Worm (Caenorhabditis elegans) whole organism, L3 larva: Measurements from ENCODE around the gene famk-1.
A peak's percentile ranks its signal among the peaks of the same experiment; 100 is the strongest.

Experiments used
- ZK546.5 ChIP-seq: sonication (generic microtip); optimal IDR thresholded peaks from 2 replicates; lab custom pipeline; 2017; ENCODE audit warnings: missing biosample characterization, missing genetic modification characterization
- aly-2 ChIP-seq: fragments of 150-350 bp; optimal IDR thresholded peaks from 2 replicates; lab custom pipeline; 2014; ENCODE audit warnings: missing biosample characterization, missing genetic modification characterization
- ceh-28 ChIP-seq: fragments of 150-350 bp; optimal IDR thresholded peaks from 2 replicates; lab custom pipeline; 2014; ENCODE audit warnings: missing biosample characterization, missing genetic modification reagents, missing genetic modification characterization
- ceh-82 ChIP-seq: fragments of 150-350 bp; optimal IDR thresholded peaks from 2 replicates; lab custom pipeline; 2014; ENCODE audit warnings: missing biosample characterization, missing genetic modification characterization
- ceh-9 ChIP-seq: sonication (generic microtip); optimal IDR thresholded peaks from 2 replicates; lab custom pipeline; 2018; ENCODE audit warnings: missing biosample characterization, missing genetic modification characterization
- egl-5 ChIP-seq: fragments of 150-350 bp; optimal IDR thresholded peaks from 2 replicates; lab custom pipeline; 2017; ENCODE audit warnings: missing biosample characterization, missing genetic modification reagents, missing genetic modification characterization, inconsistent platforms
- elt-1 ChIP-seq: fragments of 150-350 bp; optimal IDR thresholded peaks from 2 replicates; lab custom pipeline; 2014; ENCODE audit warnings: missing biosample characterization, missing genetic modification characterization
- elt-2 ChIP-seq: sonication (generic microtip); optimal IDR thresholded peaks from 2 replicates; lab custom pipeline; 2016; ENCODE audit warnings: missing genetic modification reagents, mild to moderate bottlenecking, missing genetic modification characterization, missing compliant biosample characterization
- fkh-2 ChIP-seq: fragments of 150-350 bp; optimal IDR thresholded peaks from 2 replicates; lab custom pipeline; 2014; ENCODE audit warnings: missing biosample characterization, missing genetic modification reagents, missing genetic modification characterization
- fos-1 ChIP-seq: fragments of 150-350 bp; optimal IDR thresholded peaks from 2 replicates; lab custom pipeline; 2014; ENCODE audit warnings: missing biosample characterization, missing genetic modification characterization
- hmg-11 ChIP-seq: sonication (generic microtip); optimal IDR thresholded peaks from 2 replicates; lab custom pipeline; 2016; ENCODE audit warnings: missing genetic modification characterization, missing compliant biosample characterization
- lin-15B ChIP-seq: fragments of 150-350 bp; optimal IDR thresholded peaks from 2 replicates; lab custom pipeline; 2014; ENCODE audit warnings: missing biosample characterization, missing genetic modification characterization
- lin-39 ChIP-seq: fragments of 150-350 bp; optimal IDR thresholded peaks from 2 replicates; lab custom pipeline; 2018; ENCODE audit warnings: missing biosample characterization, missing genetic modification reagents, missing genetic modification characterization
- lsy-12 ChIP-seq: sonication (generic microtip); optimal IDR thresholded peaks from 2 replicates; lab custom pipeline; 2016; ENCODE audit warnings: mild to moderate bottlenecking, missing genetic modification characterization, missing compliant biosample characterization
- mdl-1 ChIP-seq: fragments of 150-350 bp; optimal IDR thresholded peaks from 2 replicates; lab custom pipeline; 2014; ENCODE audit warnings: missing biosample characterization, missing genetic modification characterization
- mml-1 ChIP-seq: fragments of 150-350 bp; sonication (generic microtip); optimal IDR thresholded peaks from 3 replicates; lab custom pipeline; 2014; ENCODE audit warnings: missing biosample characterization, missing genetic modification characterization
- nhr-11 ChIP-seq: fragments of 150-350 bp; optimal IDR thresholded peaks from 2 replicates; lab custom pipeline; 2014; ENCODE audit warnings: missing biosample characterization, missing genetic modification characterization
- nhr-12 ChIP-seq: fragments of 150-350 bp; optimal IDR thresholded peaks from 2 replicates; lab custom pipeline; 2014; ENCODE audit warnings: missing biosample characterization, missing genetic modification characterization
- nhr-23 ChIP-seq: fragments of 150-350 bp; optimal IDR thresholded peaks from 2 replicates; lab custom pipeline; 2014; ENCODE audit warnings: missing biosample characterization, missing genetic modification reagents, missing genetic modification characterization
- nhr-237 ChIP-seq: fragments of 150-350 bp; optimal IDR thresholded peaks from 2 replicates; lab custom pipeline; 2014; ENCODE audit warnings: missing biosample characterization, missing genetic modification characterization
- nhr-25 ChIP-seq: sonication (generic microtip); optimal IDR thresholded peaks from 2 replicates; lab custom pipeline; 2017; ENCODE audit warnings: missing biosample characterization, missing genetic modification characterization
- nhr-28 ChIP-seq: fragments of 150-350 bp; optimal IDR thresholded peaks from 2 replicates; lab custom pipeline; 2014; ENCODE audit warnings: missing biosample characterization, missing genetic modification characterization
- nhr-43 ChIP-seq: sonication (generic microtip); optimal IDR thresholded peaks from 2 replicates; lab custom pipeline; 2016; ENCODE audit warnings: mild to moderate bottlenecking, missing genetic modification characterization, missing compliant biosample characterization; ENCODE audit not compliant: poor library complexity, severe bottlenecking
- nhr-67 ChIP-seq: fragments of 150-350 bp; optimal IDR thresholded peaks from 2 replicates; lab custom pipeline; 2014; ENCODE audit warnings: missing biosample characterization, missing genetic modification characterization
- nhr-76 ChIP-seq: fragments of 150-350 bp; sonication (generic microtip); optimal IDR thresholded peaks from 5 replicates; lab custom pipeline; 2014; ENCODE audit warnings: missing biosample characterization, missing genetic modification characterization
- pha-4 ChIP-seq: fragments of 150-350 bp; optimal IDR thresholded peaks from 2 replicates; lab custom pipeline; 2014; ENCODE audit warnings: missing biosample characterization, missing genetic modification reagents, missing genetic modification characterization
- pqm-1 ChIP-seq: fragments of 150-350 bp; optimal IDR thresholded peaks from 2 replicates; lab custom pipeline; 2017; ENCODE audit warnings: missing biosample characterization, missing genetic modification characterization, inconsistent platforms
- sea-2 ChIP-seq: fragments of 150-350 bp; sonication (generic microtip); optimal IDR thresholded peaks from 4 replicates; lab custom pipeline; 2014; ENCODE audit warnings: missing biosample characterization, missing genetic modification reagents, missing genetic modification characterization
- skn-1 ChIP-seq: fragments of 150-350 bp; optimal IDR thresholded peaks from 2 replicates; lab custom pipeline; 2014; ENCODE audit warnings: missing biosample characterization, missing genetic modification characterization
- zag-1 ChIP-seq: fragments of 150-350 bp; optimal IDR thresholded peaks from 2 replicates; lab custom pipeline; 2014; ENCODE audit warnings: missing biosample characterization, missing genetic modification characterization
- ztf-11 ChIP-seq: fragments of 150-350 bp; optimal IDR thresholded peaks from 2 replicates; lab custom pipeline; 2014; ENCODE audit warnings: missing biosample characterization, missing genetic modification characterization
- ztf-4 ChIP-seq: fragments of 150-350 bp; optimal IDR thresholded peaks from 2 replicates; lab custom pipeline; 2014; ENCODE audit warnings: missing biosample characterization, missing genetic modification characterization

famk-1 gene

ce11 chrX:15241169-15241568, 28.1 kb upstream of the famk-1 start:
- TF ChIP-seq nhr-67 (no peak), elt-2 (tag; lab: Kevin White, UChicago) (peak; percentile 19)

ce11 chrX:15236036-15236435, 23.0 kb upstream of the famk-1 start:
- TF ChIP-seq pha-4 (tag; lab: Kevin White, UChicago) (no peak), sea-2 (GFP tag; lab: Kevin White, UChicago) (no peak), elt-2 (tag; lab: Kevin White, UChicago) (peak; percentile 10), ceh-28 (tag; lab: Kevin White, UChicago) (no peak), fos-1 (tag; lab: Kevin White, UChicago) (no peak), nhr-28 (tag; lab: Kevin White, UChicago) (no peak), lsy-12 (tag; lab: Kevin White, UChicago) (peak; percentile 9), ceh-82 (tag; lab: Kevin White, UChicago) (no peak)

- TF ChIP-seq nhr-28 (tag; lab: Kevin White, UChicago), result no peak
- no peak for TF ChIP-seq ztf-11 (tag; lab: Kevin White, UChicago)
- no peak for TF ChIP-seq nhr-11 (tag; lab: Kevin White, UChicago)
- no peak for TF ChIP-seq pqm-1 (tag; lab: Kevin White, UChicago)
- TF ChIP-seq mdl-1 (tag; lab: Kevin White, UChicago), result no peak
- no peak for TF ChIP-seq mml-1 (tag; lab: Kevin White, UChicago)
- TF ChIP-seq lin-39 (tag; lab: Kevin White, UChicago), result no peak
- no peak for TF ChIP-seq ZK546.5 (tag; lab: Kevin White, UChicago)
- TF ChIP-seq zag-1 (tag; lab: Kevin White, UChicago), result no peak
These were observed 20.6 kb upstream of the famk-1 start for ce11 chrX:15233684-15234083.

- TF ChIP-seq ceh-9 (tag; lab: Kevin White, UChicago), result no peak
- TF ChIP-seq ztf-11 (tag; lab: Kevin White, UChicago), result no peak
- no peak for TF ChIP-seq elt-1 (tag; lab: Kevin White, UChicago)
- TF ChIP-seq egl-5, result no peak
- TF ChIP-seq zag-1 (tag; lab: Kevin White, UChicago), result no peak
- TF ChIP-seq nhr-28 (tag; lab: Kevin White, UChicago), result no peak
- TF ChIP-seq ZK546.5 (tag; lab: Kevin White, UChicago), result no peak
- no peak for TF ChIP-seq nhr-12
- no peak for TF ChIP-seq hmg-11 (tag; lab: Kevin White, UChicago)
- no peak for TF ChIP-seq mml-1 (tag; lab: Kevin White, UChicago)
These were observed 18.7 kb upstream of the famk-1 start for ce11 chrX:15231800-15232199.

- TF ChIP-seq nhr-23, result no peak
- no peak for TF ChIP-seq aly-2 (tag; lab: Kevin White, UChicago)
- no peak for TF ChIP-seq lin-15B (tag; lab: Kevin White, UChicago)
- no peak for TF ChIP-seq pqm-1 (tag; lab: Kevin White, UChicago)
- TF ChIP-seq pha-4 (tag; lab: Kevin White, UChicago), result no peak
- TF ChIP-seq nhr-12, result no peak
- TF ChIP-seq nhr-237 (tag; lab: Kevin White, UChicago), result no peak
- TF ChIP-seq fkh-2 (tag; lab: Kevin White, UChicago), result no peak
- peak; percentile 46 for TF ChIP-seq elt-2 (tag; lab: Kevin White, UChicago)
- no peak for TF ChIP-seq ztf-4
- TF ChIP-seq skn-1, result peak; percentile 28
- no peak for TF ChIP-seq nhr-43 (tag; lab: Kevin White, UChicago)
- no peak for TF ChIP-seq zag-1 (tag; lab: Kevin White, UChicago)
- no peak for TF ChIP-seq nhr-67
- TF ChIP-seq ztf-11 (tag; lab: Kevin White, UChicago), result no peak
- no peak for TF ChIP-seq nhr-76 (tag; lab: Kevin White, UChicago)
- TF ChIP-seq nhr-25 (tag; lab: Kevin White, UChicago), result no peak
- peak; percentile 48 for TF ChIP-seq lin-39 (tag; lab: Kevin White, UChicago)
These were observed 17.4 kb upstream of the famk-1 start, which contains the start of gene H03A11.2 for ce11 chrX:15230394-15230968. TSS of gene H03A11.2 (minus strand) at chrX:15230645.
